Worm (Caenorhabditis elegans) whole organism, L4 larva: ENCODE results near the gene C28A5.6.

Experiments
- R02D3.7 ChIP-seq: fragments of 150-350 bp; sonication (generic microtip); optimal IDR thresholded peaks from 3 replicates; lab custom pipeline; 2014; ENCODE audit warnings: missing biosample characterization, missing genetic modification characterization
- ama-1 ChIP-seq: fragments of 150-350 bp; optimal IDR thresholded peaks from 2 replicates; lab custom pipeline; 2014; ENCODE audit warnings: inconsistent platforms, mixed read lengths
- daf-12 ChIP-seq: fragments of 150-350 bp; optimal IDR thresholded peaks from 2 replicates; lab custom pipeline; 2014; ENCODE audit warnings: missing biosample characterization, missing genetic modification reagents, missing genetic modification characterization
- dve-1 ChIP-seq: sonication (generic microtip); optimal IDR thresholded peaks from 2 replicates; lab custom pipeline; 2017; ENCODE audit warnings: antibody characterized with exemption, mild to moderate bottlenecking, missing genetic modification characterization, missing compliant biosample characterization; ENCODE audit not compliant: insufficient read depth
- fkh-10 ChIP-seq: fragments of 150-350 bp; optimal IDR thresholded peaks from 2 replicates; lab custom pipeline; 2014; ENCODE audit warnings: missing biosample characterization, missing genetic modification reagents, missing genetic modification characterization
- hlh-30 ChIP-seq: sonication (generic microtip); optimal IDR thresholded peaks from 2 replicates; lab custom pipeline; 2017; ENCODE audit warnings: antibody characterized with exemption, mild to moderate bottlenecking, missing genetic modification characterization, missing compliant biosample characterization; ENCODE audit not compliant: insufficient read depth
- mxl-2 ChIP-seq: fragments of 200-800 bp; sonication (Bioruptor generic); conservative IDR thresholded peaks from 2 replicates; pipeline ENCODE4 v1.3.6; 2022; ENCODE audit warnings: missing genetic modification reagents, missing genetic modification characterization, missing compliant biosample characterization
- nhr-237 ChIP-seq: sonication (generic microtip); optimal IDR thresholded peaks from 2 replicates; lab custom pipeline; 2017; ENCODE audit warnings: missing biosample characterization, missing genetic modification characterization
- pha-4 ChIP-seq, 2 experiments: fragments of 150-350 bp in 1 of 2; fragments of 200-800 bp in 1 of 2; sonication (Bioruptor generic) in 1 of 2; IDR thresholded peaks in 1 of 2; optimal IDR thresholded peaks in 1 of 2; 2 replicates each; pipeline versions ENCODE4 v1.3.6 to Lab custom; 2014 to 2022; ENCODE audit warnings: missing genetic modification characterization in 2 of 2, missing genetic modification reagents in 2 of 2, missing biosample characterization in 1 of 2, missing compliant biosample characterization in 1 of 2
- pqm-1 ChIP-seq: sonication (generic microtip); optimal IDR thresholded peaks from 2 replicates; lab custom pipeline; 2017; ENCODE audit warnings: missing biosample characterization, missing genetic modification characterization
- zag-1 ChIP-seq: fragments of 150-350 bp; optimal IDR thresholded peaks from 2 replicates; lab custom pipeline; 2014; ENCODE audit warnings: missing biosample characterization, missing genetic modification characterization

- TF ChIP-seq nhr-237, result no peak
- no peak for TF ChIP-seq fkh-10 (GFP tag; lab: Kevin White, UChicago)
- no peak for TF ChIP-seq R02D3.7 (tag; lab: Kevin White, UChicago)
- no peak for TF ChIP-seq pqm-1 (tag; lab: Kevin White, UChicago)
- TF ChIP-seq dve-1 (tag; lab: Kevin White, UChicago), result no peak
- no peak for TF ChIP-seq mxl-2
- TF ChIP-seq ama-1, result no peak
- TF ChIP-seq daf-12 (tag; lab: Kevin White, UChicago), result no peak
- TF ChIP-seq zag-1 (tag; lab: Kevin White, UChicago), result no peak
- no peak for TF ChIP-seq hlh-30 (tag; lab: Kevin White, UChicago)
- no peak for TF ChIP-seq pha-4 (GFP tag; IDR thresholded peaks at IDR 0.05; lab: Robert Waterston, UW)
- no peak for TF ChIP-seq pha-4 (tag; optimal IDR thresholded peaks at IDR 0.05; lab: Kevin White, UChicago)
These were observed 48.0 kb downstream of the C28A5.6 start, which contains the start of gene pals-27 for ce11 chrIII:4381343-4381742.
